Worm (Caenorhabditis elegans): Measurements from ENCODE around the gene gba-4.

DNA sequence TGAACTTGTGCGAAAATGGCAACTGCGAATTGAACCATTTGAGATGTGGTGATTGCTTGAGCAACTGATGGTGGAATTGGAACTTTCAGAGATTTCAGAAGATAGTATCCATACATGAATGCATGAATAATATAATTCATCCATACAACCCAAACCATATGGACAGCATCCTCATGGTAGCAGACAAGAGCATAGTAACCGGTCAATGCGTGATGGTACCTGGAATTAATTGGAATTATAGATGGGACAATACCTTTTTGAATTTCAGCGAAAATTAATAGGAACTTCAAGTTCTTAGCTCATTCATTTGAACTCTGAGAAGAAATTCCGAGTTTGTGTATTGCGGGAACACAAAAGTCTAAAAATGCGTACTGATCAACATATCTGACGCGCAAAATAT, 24.2 kb upstream of the gba-4 start:
- TF ChIP-seq him-1 (tag; optimal IDR thresholded peaks at IDR 0.05) (no peak), dao-5 (tag; optimal IDR thresholded peaks at IDR 0.05) (no peak)
